Fruit fly (Drosophila melanogaster): ENCODE data around the gene Nepl11.

The Nepl11 gene

DNA sequence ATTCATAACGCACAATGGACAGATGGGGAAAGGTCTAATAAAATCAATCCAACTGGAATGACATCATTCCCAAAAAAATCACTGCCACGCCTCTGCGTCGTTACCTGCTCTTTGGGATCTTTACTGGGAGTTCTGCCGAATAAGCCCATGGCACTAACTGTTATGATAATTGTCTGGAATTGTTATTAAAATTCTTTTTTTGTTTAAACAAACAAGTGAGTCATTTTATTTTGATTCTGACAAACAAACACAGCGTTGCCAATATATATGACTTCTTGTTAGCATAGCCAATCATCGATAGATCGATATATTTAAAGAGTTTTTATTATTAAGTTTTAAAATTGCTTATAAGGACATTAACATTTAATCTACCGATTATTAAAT, 16.0 kb upstream of the Nepl11 start, which contains the start of gene Vps24 (continued):
- no peak for TF ChIP-seq CG12942 (GFP tag; optimal IDR thresholded peaks at IDR 0.05)
- TF ChIP-seq nau (GFP tag; optimal IDR thresholded peaks at IDR 0.05): no peak
- no peak for TF ChIP-seq CG18619 (GFP tag; optimal IDR thresholded peaks at IDR 0.05)
- no peak for TF ChIP-seq CG17802 (tag; optimal IDR thresholded peaks at IDR 0.05)
- no peak for TF ChIP-seq E2f2 (GFP tag; IDR thresholded peaks at IDR 0.05)
- no peak for TF ChIP-seq CG8765 (GFP tag; IDR thresholded peaks at IDR 0.05)
- TF ChIP-seq run (tag; optimal IDR thresholded peaks at IDR 0.05): no peak
- no peak for TF ChIP-seq CG2889 (GFP tag; IDR thresholded peaks at IDR 0.05)
- TF ChIP-seq Lhr (GFP tag; optimal IDR thresholded peaks at IDR 0.05): no peak
- no peak for TF ChIP-seq Hmr (GFP tag; optimal IDR thresholded peaks at IDR 0.05)
- TF ChIP-seq amos (GFP tag; IDR thresholded peaks at IDR 0.05; ENCODE audit: partially characterized antibody): peak; percentile 69
- TF ChIP-seq salm (tag; optimal IDR thresholded peaks at IDR 0.05): no peak
- TF ChIP-seq oc (tag; optimal IDR thresholded peaks at IDR 0.05): no peak
- TF ChIP-seq Pdp1 (GFP tag; optimal IDR thresholded peaks at IDR 0.05): peak in 1 of 2 experiments; percentile 10
- TF ChIP-seq CG3995 (GFP tag; optimal IDR thresholded peaks at IDR 0.05): peak; percentile 28
- TF ChIP-seq Nf-YC (tag; optimal IDR thresholded peaks at IDR 0.05): no peak
- TF ChIP-seq Hey (tag; optimal IDR thresholded peaks at IDR 0.05): no peak
- TF ChIP-seq NfI (GFP tag; optimal IDR thresholded peaks at IDR 0.05): no peak
- TF ChIP-seq gsb-n (tag; optimal IDR thresholded peaks at IDR 0.05): no peak
- peak; percentile 84 for TF ChIP-seq kay (GFP tag; optimal IDR thresholded peaks at IDR 0.05)
- no peak for TF ChIP-seq CG10274 (GFP tag; optimal IDR thresholded peaks at IDR 0.05)
- TF ChIP-seq unc-4 (GFP tag; IDR thresholded peaks at IDR 0.05; ENCODE audit: partially characterized antibody): 0 out of 2 replicates have a peak, but pooled peaks have one; percentile 36
- TF ChIP-seq seq (GFP tag; IDR thresholded peaks at IDR 0.05): no peak
- TF ChIP-seq CG9727 (GFP tag; optimal IDR thresholded peaks at IDR 0.05): no peak
- no peak for TF ChIP-seq CG6654 (GFP tag; optimal IDR thresholded peaks at IDR 0.05)
- TF ChIP-seq CG6175 (GFP tag; IDR thresholded peaks at IDR 0.05): no peak
- no peak for TF ChIP-seq slou (GFP tag; optimal IDR thresholded peaks at IDR 0.05)
- TF ChIP-seq mirr (GFP tag; optimal IDR thresholded peaks at IDR 0.05): no peak
- no peak for TF ChIP-seq CG1602 (GFP tag; optimal IDR thresholded peaks at IDR 0.05)
- no peak for TF ChIP-seq maf-S (GFP tag; optimal IDR thresholded peaks at IDR 0.05)
- TF ChIP-seq CG15514 (GFP tag; optimal IDR thresholded peaks at IDR 0.05): no peak
- TF ChIP-seq bsh (GFP tag; optimal IDR thresholded peaks at IDR 0.05): no peak
- TF ChIP-seq CG12155 (GFP tag; optimal IDR thresholded peaks at IDR 0.05): no peak
- no peak for TF ChIP-seq CG3726 (GFP tag; IDR thresholded peaks at IDR 0.05)
- TF ChIP-seq crc (GFP tag; optimal IDR thresholded peaks at IDR 0.05): no peak
- peak; percentile 52 for TF ChIP-seq Doc3 (GFP tag; IDR thresholded peaks at IDR 0.05; ENCODE audit: partially characterized antibody)
- no peak for TF ChIP-seq CG18011 (GFP tag; optimal IDR thresholded peaks at IDR 0.05)
- TF ChIP-seq Ada2b (GFP tag; IDR thresholded peaks at IDR 0.05): no peak
- no peak for TF ChIP-seq ATbp (GFP tag; optimal IDR thresholded peaks at IDR 0.05)
- TF ChIP-seq Stat92E (GFP tag; optimal IDR thresholded peaks at IDR 0.05): no peak
- no peak for TF ChIP-seq otp (GFP tag; IDR thresholded peaks at IDR 0.05)
- TF ChIP-seq Nf-YA (GFP tag; IDR thresholded peaks at IDR 0.05): no peak
- peak; percentile 58 for TF ChIP-seq bbx (GFP tag; IDR thresholded peaks at IDR 0.05; ENCODE audit: partially characterized antibody)
- TF ChIP-seq YL-1 (GFP tag; optimal IDR thresholded peaks at IDR 0.05): peak; percentile 22
- TF ChIP-seq crol (GFP tag; IDR thresholded peaks at IDR 0.05): no peak
- no peak for TF ChIP-seq Dip2 (GFP tag; IDR thresholded peaks at IDR 0.05)
- TF ChIP-seq vvl (GFP tag; IDR thresholded peaks at IDR 0.05): no peak
- TF ChIP-seq dati (GFP tag; IDR thresholded peaks at IDR 0.05): no peak
- no peak for TF ChIP-seq lola (GFP tag; optimal IDR thresholded peaks at IDR 0.05)
- TF ChIP-seq chm (GFP tag; IDR thresholded peaks at IDR 0.05): no peak
- no peak for TF ChIP-seq H2.0 (GFP tag; IDR thresholded peaks at IDR 0.05)

Measured in whole organism, embryonic.